Worm (Caenorhabditis elegans) whole organism, L4 larva: ENCODE results near the gene T12B5.15.

Source experiments
- aha-1 ChIP-seq: fragments of 150-350 bp; peaks from one replicate; lab custom pipeline; 2014; ENCODE audit warnings: missing biosample characterization, missing genetic modification characterization
- ama-1 ChIP-seq: fragments of 150-350 bp; optimal IDR thresholded peaks from 2 replicates; lab custom pipeline; 2014; ENCODE audit warnings: inconsistent platforms, mixed read lengths
- ces-1 ChIP-seq: fragments of 150-350 bp; sonication (generic microtip); optimal IDR thresholded peaks from 4 replicates; lab custom pipeline; 2014; ENCODE audit warnings: missing biosample characterization, missing genetic modification reagents, missing genetic modification characterization
- dmd-9 ChIP-seq: fragments of 200-800 bp; sonication (Bioruptor generic); IDR thresholded peaks from 2 replicates; pipeline ENCODE4 v1.3.6; 2022; ENCODE audit warnings: missing genetic modification reagents, missing genetic modification characterization, missing compliant biosample characterization
- egl-27 ChIP-seq: sonication (generic microtip); optimal IDR thresholded peaks from 3 replicates; lab custom pipeline; 2017; ENCODE audit warnings: missing biosample characterization, missing genetic modification reagents, missing genetic modification characterization
- hlh-11 ChIP-seq: fragments of 200-800 bp; sonication (Bioruptor generic); optimal IDR thresholded peaks from 2 replicates; lab custom pipeline; 2018; ENCODE audit warnings: mild to moderate bottlenecking, missing genetic modification characterization, missing compliant biosample characterization
- lsy-2 ChIP-seq, 2 experiments: fragments of 150-350 bp in 1 of 2; sonication (generic microtip) in 1 of 2; optimal IDR thresholded peaks; 2 replicates each; lab custom pipeline; 2014 to 2017; ENCODE audit warnings: missing biosample characterization in 2 of 2, missing genetic modification characterization in 2 of 2
- mep-1 ChIP-seq: fragments of 150-350 bp; sonication (generic microtip); optimal IDR thresholded peaks from 3 replicates; lab custom pipeline; 2014; ENCODE audit warnings: missing biosample characterization, missing genetic modification characterization
- nhr-25 ChIP-seq: sonication (generic microtip); optimal IDR thresholded peaks from 2 replicates; lab custom pipeline; 2017; ENCODE audit warnings: missing genetic modification characterization, mild to moderate bottlenecking, missing compliant biosample characterization, antibody characterized with exemption, moderate library complexity, borderline replicate concordance; ENCODE audit not compliant: insufficient read depth
- nhr-28 ChIP-seq: fragments of 150-350 bp; optimal IDR thresholded peaks from 2 replicates; lab custom pipeline; 2014; ENCODE audit warnings: missing biosample characterization, missing genetic modification characterization
- pqm-1 ChIP-seq: sonication (generic microtip); optimal IDR thresholded peaks from 2 replicates; lab custom pipeline; 2017; ENCODE audit warnings: missing biosample characterization, missing genetic modification characterization
- zip-11 ChIP-seq: fragments of 200-800 bp; sonication (Bioruptor generic); IDR thresholded peaks from 2 replicates; pipeline ENCODE4 v1.3.6; 2022; ENCODE audit warnings: missing genetic modification characterization, missing compliant biosample characterization
- ztf-11 ChIP-seq: fragments of 150-350 bp; optimal IDR thresholded peaks from 2 replicates; lab custom pipeline; 2014; ENCODE audit warnings: missing biosample characterization, missing genetic modification characterization
- ztf-7 ChIP-seq: fragments of 150-350 bp; optimal IDR thresholded peaks from 2 replicates; lab custom pipeline; 2014; ENCODE audit warnings: missing biosample characterization, missing genetic modification characterization

DNA sequence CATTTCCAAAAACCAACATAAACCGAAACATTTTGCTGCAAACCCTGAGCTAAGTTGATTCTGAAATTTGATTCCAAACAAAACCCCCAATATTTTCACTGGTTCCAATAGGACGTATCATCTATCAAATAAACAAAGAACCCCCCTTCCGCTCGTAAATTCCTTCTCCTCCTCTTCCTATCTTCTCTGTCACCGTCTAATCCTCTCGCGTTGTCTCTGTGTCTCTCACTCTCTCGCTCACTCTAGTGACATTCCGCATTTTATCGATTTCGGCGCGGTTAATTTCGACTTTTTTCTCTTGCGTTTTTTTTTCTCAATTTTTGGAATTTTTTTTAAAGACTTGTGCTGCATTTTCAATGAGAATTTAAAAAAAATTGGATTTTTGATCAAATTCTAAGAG, 27.5 kb upstream of the T12B5.15 start:
- TF ChIP-seq nhr-25 (tag; lab: Kevin White, UChicago) (no peak), mep-1 (no peak), dmd-9 (GFP tag; lab: Robert Waterston, UW) (no peak), nhr-28 (peak; percentile 28), ama-1 (lab: Kevin White, UChicago) (no peak), lsy-2 (tag; optimal IDR thresholded peaks at IDR 0.05; lab: Kevin White, UChicago) (no peak), ces-1 (GFP tag; lab: Kevin White, UChicago) (no peak), pqm-1 (tag; lab: Kevin White, UChicago) (no peak), aha-1 (tag; lab: Kevin White, UChicago) (peak; percentile 96), egl-27 (tag; lab: Kevin White, UChicago) (no peak), ztf-7 (tag; lab: Kevin White, UChicago) (no peak), hlh-11 (tag; lab: Kevin White, UChicago) (peak; percentile 34), ztf-11 (no peak), zip-11 (GFP tag; lab: Robert Waterston, UW) (no peak)
